Worm (Caenorhabditis elegans) whole organism, young adult: ENCODE results near the gene str-63.

Experiments
- F57A8.1 ChIP-seq: fragments of 200-800 bp; sonication (Bioruptor generic); optimal IDR thresholded peaks from 2 replicates; lab custom pipeline; 2018; ENCODE audit warnings: mild to moderate bottlenecking, missing genetic modification characterization, moderate library complexity, missing compliant biosample characterization
- T07F8.4 ChIP-seq: sonication (generic microtip); optimal IDR thresholded peaks from 2 replicates; lab custom pipeline; 2016; ENCODE audit warnings: mild to moderate bottlenecking, missing genetic modification characterization, moderate library complexity, missing compliant biosample characterization
- ama-1 ChIP-seq, 3 experiments: fragments of 150-350 bp in 1 of 3; sonication (generic microtip) in 2 of 3; optimal IDR thresholded peaks; 2 replicates each; lab custom pipeline; 2014 to 2018; ENCODE audit warnings: missing biosample characterization in 2 of 3, missing genetic modification characterization in 2 of 3, missing genetic modification reagents in 2 of 3
- bed-2 ChIP-seq: fragments of 200-800 bp; sonication (Bioruptor generic); IDR thresholded peaks from 2 replicates; pipeline ENCODE4 v1.3.6; 2022; ENCODE audit warnings: missing genetic modification reagents, missing genetic modification characterization, missing compliant biosample characterization
- ccch-3 ChIP-seq: fragments of 200-800 bp; sonication (Bioruptor generic); optimal IDR thresholded peaks from 2 replicates; lab custom pipeline; 2018; ENCODE audit warnings: mild to moderate bottlenecking, missing genetic modification characterization, missing compliant biosample characterization
- cebp-1 ChIP-seq, 2 experiments: fragments of 200-800 bp in 1 of 2; sonication (Bioruptor generic) in 1 of 2; sonication (generic microtip) in 1 of 2; IDR thresholded peaks in 1 of 2; optimal IDR thresholded peaks in 1 of 2; 2 replicates each; pipeline versions ENCODE4 v1.3.6 to Lab custom; 2017 to 2022; ENCODE audit warnings: missing compliant biosample characterization in 2 of 2, missing genetic modification characterization in 2 of 2, mild to moderate bottlenecking in 1 of 2, missing genetic modification reagents in 1 of 2, moderate library complexity in 1 of 2
- ceh-58 ChIP-seq: fragments of 200-800 bp; sonication (Bioruptor generic); IDR thresholded peaks from 2 replicates; pipeline ENCODE4 v1.3.6; 2022; ENCODE audit warnings: missing genetic modification characterization, missing compliant biosample characterization
- lin-40 ChIP-seq: sonication (generic microtip); optimal IDR thresholded peaks from 2 replicates; lab custom pipeline; 2016; ENCODE audit warnings: missing genetic modification characterization, mild to moderate bottlenecking, missing compliant biosample characterization, missing genotype, missing genetic modification reagents
- unc-62 ChIP-seq: fragments of 150-350 bp; optimal IDR thresholded peaks from 2 replicates; lab custom pipeline; 2014; ENCODE audit warnings: missing biosample characterization, missing genetic modification reagents, missing genetic modification characterization

DNA sequence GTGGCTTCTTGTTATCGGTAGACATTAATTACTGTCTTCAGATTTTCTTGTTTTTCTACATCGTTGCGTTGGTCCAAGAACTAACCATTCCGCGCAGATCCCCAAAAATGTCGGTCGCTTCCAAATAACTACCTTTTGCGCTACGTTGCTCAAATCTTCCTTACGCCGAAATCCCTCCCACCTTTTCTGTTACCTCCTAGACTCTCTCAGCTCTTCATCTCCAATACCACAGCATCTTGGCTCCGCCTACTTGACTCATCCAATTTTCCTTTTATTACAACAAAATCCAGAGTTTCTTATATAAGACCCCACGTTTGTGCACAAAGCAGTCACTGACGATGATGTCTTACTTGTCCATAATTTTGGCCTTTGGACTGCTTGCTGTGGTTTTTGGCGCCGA is 1.6 kb downstream of the str-63 start, which contains the start of gene C17B7.12:
- no peak for TF ChIP-seq ama-1 (optimal IDR thresholded peaks at IDR 0.05; lab: Kevin White, UChicago)
- no peak for TF ChIP-seq ama-1 (GFP tag; optimal IDR thresholded peaks at IDR 0.05; lab: Kevin White, UChicago)
- no peak for TF ChIP-seq ccch-3 (GFP tag; lab: Kevin White, UChicago)
- no peak for TF ChIP-seq T07F8.4 (tag; lab: Kevin White, UChicago)
- no peak for TF ChIP-seq bed-2 (GFP tag; lab: Robert Waterston, UW)
- no peak for TF ChIP-seq unc-62 (GFP tag; lab: Kevin White, UChicago)
- no peak for TF ChIP-seq cebp-1 (GFP tag; IDR thresholded peaks at IDR 0.05; lab: Robert Waterston, UW)
- TF ChIP-seq cebp-1 (tag; optimal IDR thresholded peaks at IDR 0.05; lab: Kevin White, UChicago) = no peak
- TF ChIP-seq F57A8.1 (GFP tag; lab: Kevin White, UChicago) = no peak
- TF ChIP-seq ceh-58 = no peak
- TF ChIP-seq lin-40 = no peak
